Fruit fly (Drosophila melanogaster) whole organism, prepupa: Measurements from ENCODE around the gene Acsf3.
A peak's percentile ranks its signal among the peaks of the same experiment; 100 is the strongest.

Source experiments
- CG11294 ChIP-seq: fragments of 200-800 bp; sonication (Bioruptor generic); IDR thresholded peaks from 2 replicates; pipeline ENCODE4 v1.3.6; 2022; ENCODE audit warnings: missing biosample characterization, missing genetic modification characterization
- CG11762 ChIP-seq: fragments of 200-800 bp; sonication (Bioruptor generic); optimal IDR thresholded peaks from 3 replicates; lab custom pipeline; 2016; ENCODE audit warnings: missing biosample characterization, missing genetic modification characterization; ENCODE audit not compliant: insufficient read depth
- CG11902 ChIP-seq: fragments of 200-800 bp; sonication (Bioruptor generic); optimal IDR thresholded peaks from 3 replicates; lab custom pipeline; 2016; ENCODE audit warnings: missing biosample characterization, missing genetic modification characterization
- CG15336 ChIP-seq: fragments of 200-800 bp; sonication (Bioruptor generic); IDR thresholded peaks from 2 replicates; pipeline ENCODE4 v1.3.6; 2022; ENCODE audit warnings: missing biosample characterization, missing genetic modification characterization
- CG1621 ChIP-seq: fragments of 200-800 bp; sonication (Bioruptor generic); optimal IDR thresholded peaks from 3 replicates; lab custom pipeline; 2018; ENCODE audit warnings: missing biosample characterization, mild to moderate bottlenecking, missing genetic modification characterization
- CG16779 ChIP-seq: fragments of 200-800 bp; sonication (Bioruptor generic); optimal IDR thresholded peaks from 3 replicates; lab custom pipeline; 2017; ENCODE audit warnings: missing biosample characterization, mild to moderate bottlenecking, missing genetic modification characterization
- CG3032 ChIP-seq: fragments of 200-800 bp; optimal IDR thresholded peaks from 2 replicates; lab custom pipeline; 2019; ENCODE audit warnings: missing biosample characterization, mild to moderate bottlenecking, missing genetic modification characterization, moderate library complexity
- CG32006 ChIP-seq: fragments of 200-800 bp; sonication (Bioruptor generic); optimal IDR thresholded peaks from 3 replicates; lab custom pipeline; 2017; ENCODE audit warnings: missing biosample characterization, mild to moderate bottlenecking, missing genetic modification characterization
- CG34406 ChIP-seq: fragments of 200-800 bp; sonication (Bioruptor generic); optimal IDR thresholded peaks from 3 replicates; lab custom pipeline; 2016; ENCODE audit warnings: missing biosample characterization, missing genetic modification characterization
- CG3919 ChIP-seq: fragments of 200-800 bp; sonication (Bioruptor generic); optimal IDR thresholded peaks from 3 replicates; lab custom pipeline; 2016; ENCODE audit warnings: missing biosample characterization, missing genetic modification characterization
- CG4318 ChIP-seq: fragments of 200-800 bp; sonication (Bioruptor generic); optimal IDR thresholded peaks from 3 replicates; lab custom pipeline; 2017; ENCODE audit warnings: missing biosample characterization, mild to moderate bottlenecking, missing genetic modification characterization
- CG6163 ChIP-seq: fragments of 200-800 bp; sonication (Bioruptor generic); IDR thresholded peaks from 3 replicates; pipeline ENCODE4 v1.3.6; 2022; ENCODE audit warnings: missing biosample characterization, missing genetic modification characterization
- CG6276 ChIP-seq: fragments of 200-800 bp; sonication (Bioruptor generic); optimal IDR thresholded peaks from 2 replicates; lab custom pipeline; 2017; ENCODE audit warnings: missing biosample characterization, mild to moderate bottlenecking, missing genetic modification characterization
- CG6792 ChIP-seq: fragments of 200-800 bp; sonication (Bioruptor generic); optimal IDR thresholded peaks from 3 replicates; lab custom pipeline; 2016; ENCODE audit warnings: missing biosample characterization, missing genetic modification characterization
- CG6854 ChIP-seq: fragments of 200-800 bp; sonication (Bioruptor generic); optimal IDR thresholded peaks from 2 replicates; lab custom pipeline; 2017; ENCODE audit warnings: missing biosample characterization, mild to moderate bottlenecking, missing genetic modification characterization
- CG7368 ChIP-seq: fragments of 200-800 bp; sonication (Bioruptor generic); optimal IDR thresholded peaks from 3 replicates; lab custom pipeline; 2016; ENCODE audit warnings: missing biosample characterization, missing genetic modification characterization
- CG8119 ChIP-seq: fragments of 200-800 bp; sonication (Bioruptor generic); IDR thresholded peaks from 3 replicates; pipeline ENCODE4 v1.3.6; 2022; ENCODE audit warnings: missing biosample characterization, missing genetic modification characterization
- CG8319 ChIP-seq: fragments of 200-800 bp; sonication (Bioruptor generic); optimal IDR thresholded peaks from 3 replicates; lab custom pipeline; 2016; ENCODE audit warnings: missing biosample characterization, missing genetic modification characterization
- CG8632 ChIP-seq: fragments of 200-800 bp; sonication (Bioruptor generic); optimal IDR thresholded peaks from 3 replicates; lab custom pipeline; 2016; ENCODE audit warnings: missing biosample characterization, missing genetic modification characterization
- CG9139 ChIP-seq: fragments of 200-800 bp; sonication (Bioruptor generic); optimal IDR thresholded peaks from 3 replicates; lab custom pipeline; 2017; ENCODE audit warnings: missing biosample characterization, mild to moderate bottlenecking, missing genetic modification characterization
- Eip75B ChIP-seq: fragments of 200-800 bp; sonication (Bioruptor generic); optimal IDR thresholded peaks from 3 replicates; lab custom pipeline; 2016; ENCODE audit warnings: missing biosample characterization, missing genetic modification characterization
- Eip93F ChIP-seq: fragments of 200-800 bp; sonication (Bioruptor generic); optimal IDR thresholded peaks from 2 replicates; lab custom pipeline; 2016; ENCODE audit warnings: missing biosample characterization, mild to moderate bottlenecking, missing genetic modification characterization
- Ets21C ChIP-seq: fragments of 200-800 bp; sonication (Bioruptor generic); optimal IDR thresholded peaks from 3 replicates; lab custom pipeline; 2016; ENCODE audit warnings: missing biosample characterization, missing genetic modification characterization
- Ets96B ChIP-seq: fragments of 200-800 bp; optimal IDR thresholded peaks from 2 replicates; lab custom pipeline; 2019; ENCODE audit warnings: missing biosample characterization, mild to moderate bottlenecking, missing genetic modification characterization, moderate library complexity
- Gug ChIP-seq: fragments of 200-800 bp; sonication (Bioruptor generic); IDR thresholded peaks from 2 replicates; pipeline ENCODE4 v1.3.6; 2022; ENCODE audit warnings: missing biosample characterization, missing genetic modification characterization
- Hr38 ChIP-seq: sonication (Bioruptor generic); optimal IDR thresholded peaks from 2 replicates; lab custom pipeline; 2016; ENCODE audit warnings: missing biosample characterization, missing genetic modification characterization
- Hr39 ChIP-seq: fragments of 200-800 bp; sonication (Bioruptor generic); optimal IDR thresholded peaks from 2 replicates; lab custom pipeline; 2016; ENCODE audit warnings: missing biosample characterization, missing genetic modification characterization
- Hr4 ChIP-seq: fragments of 200-800 bp; sonication (Bioruptor generic); optimal IDR thresholded peaks from 3 replicates; lab custom pipeline; 2016; ENCODE audit warnings: missing biosample characterization, missing genetic modification characterization
- Lpt ChIP-seq: fragments of 200-800 bp; sonication (Bioruptor generic); optimal IDR thresholded peaks from 3 replicates; lab custom pipeline; 2016; ENCODE audit warnings: missing biosample characterization, missing genetic modification characterization
- Met ChIP-seq: fragments of 200-800 bp; sonication (Bioruptor generic); optimal IDR thresholded peaks from 3 replicates; lab custom pipeline; 2016; ENCODE audit warnings: missing biosample characterization, missing genetic modification characterization
- OdsH ChIP-seq: fragments of 200-800 bp; sonication (Bioruptor generic); optimal IDR thresholded peaks from 3 replicates; lab custom pipeline; 2016; ENCODE audit warnings: missing biosample characterization, missing genetic modification characterization
- Smox ChIP-seq: fragments of 200-800 bp; sonication (Bioruptor generic); optimal IDR thresholded peaks from 3 replicates; lab custom pipeline; 2016; ENCODE audit warnings: missing biosample characterization, missing genetic modification characterization
- Sox102F ChIP-seq: fragments of 200-800 bp; sonication (Bioruptor generic); optimal IDR thresholded peaks from 2 replicates; lab custom pipeline; 2016; ENCODE audit warnings: missing biosample characterization, mild to moderate bottlenecking, missing genetic modification characterization
- Sox14 ChIP-seq: fragments of 200-800 bp; sonication (Bioruptor generic); optimal IDR thresholded peaks from 3 replicates; lab custom pipeline; 2016; ENCODE audit warnings: missing biosample characterization, missing genetic modification characterization
- Sox15 ChIP-seq: fragments of 200-800 bp; sonication (Bioruptor generic); optimal IDR thresholded peaks from 3 replicates; lab custom pipeline; 2016; ENCODE audit warnings: missing biosample characterization, missing genetic modification characterization
- achi ChIP-seq: fragments of 200-800 bp; sonication (Bioruptor generic); optimal IDR thresholded peaks from 3 replicates; lab custom pipeline; 2016; ENCODE audit warnings: missing biosample characterization, missing genetic modification characterization
- cyc ChIP-seq: fragments of 200-800 bp; sonication (Bioruptor generic); optimal IDR thresholded peaks from 3 replicates; lab custom pipeline; 2016; ENCODE audit warnings: missing biosample characterization, missing genetic modification characterization
- eg ChIP-seq: fragments of 200-800 bp; sonication (Bioruptor generic); IDR thresholded peaks from 3 replicates; pipeline ENCODE4 v1.3.6; 2022; ENCODE audit warnings: missing biosample characterization, missing genetic modification characterization
- esn ChIP-seq: fragments of 200-800 bp; sonication (Bioruptor generic); optimal IDR thresholded peaks from 2 replicates; lab custom pipeline; 2016; ENCODE audit warnings: missing biosample characterization, mild to moderate bottlenecking, missing genetic modification characterization, moderate library complexity
- fd59A ChIP-seq: fragments of 200-800 bp; sonication (Bioruptor generic); optimal IDR thresholded peaks from 2 replicates; lab custom pipeline; 2017; ENCODE audit warnings: missing biosample characterization, mild to moderate bottlenecking, missing genetic modification characterization, missing genetic modification reagents
- fd85E ChIP-seq: fragments of 200-800 bp; sonication (Bioruptor generic); optimal IDR thresholded peaks from 3 replicates; lab custom pipeline; 2016; ENCODE audit warnings: missing biosample characterization, missing genetic modification characterization
- lz ChIP-seq: fragments of 200-800 bp; sonication (Bioruptor generic); optimal IDR thresholded peaks from 3 replicates; lab custom pipeline; 2016; ENCODE audit warnings: missing biosample characterization, missing genetic modification characterization
- net ChIP-seq: fragments of 200-800 bp; sonication (Bioruptor generic); optimal IDR thresholded peaks from 3 replicates; lab custom pipeline; 2016; ENCODE audit warnings: missing biosample characterization, missing genetic modification characterization
- pdm3 ChIP-seq: fragments of 200-800 bp; sonication (Bioruptor generic); optimal IDR thresholded peaks from 3 replicates; lab custom pipeline; 2016; ENCODE audit warnings: missing biosample characterization, missing genetic modification characterization
- spab ChIP-seq: fragments of 200-800 bp; sonication (Bioruptor generic); optimal IDR thresholded peaks from 2 replicates; lab custom pipeline; 2017; ENCODE audit warnings: missing biosample characterization, mild to moderate bottlenecking, missing genetic modification characterization, missing genetic modification reagents
- ss ChIP-seq, 2 experiments: fragments of 200-800 bp; sonication (Bioruptor generic); optimal IDR thresholded peaks; 2 replicates in 1 of 2; 3 replicates in 1 of 2; lab custom pipeline; 2017 to 2018; ENCODE audit warnings: mild to moderate bottlenecking in 2 of 2, missing biosample characterization in 2 of 2, missing genetic modification characterization in 2 of 2, moderate library complexity in 1 of 2
- vri ChIP-seq: fragments of 200-800 bp; sonication (Bioruptor generic); optimal IDR thresholded peaks from 3 replicates; lab custom pipeline; 2016; ENCODE audit warnings: missing biosample characterization, mild to moderate bottlenecking, missing genetic modification characterization

The Acsf3 gene

dm6 chrX:7304798-7305447, 23.9 kb upstream of the Acsf3 start (continued):
- no peak for TF ChIP-seq CG34406 (GFP tag; lab: Kevin White, UChicago)
- TF ChIP-seq Sox15 (GFP tag; lab: Kevin White, UChicago), result no peak
- peak; percentile 45 for TF ChIP-seq CG16779 (tag; lab: Kevin White, UChicago)
- TF ChIP-seq CG11294 (GFP tag; lab: Robert Waterston, UW), result no peak
- TF ChIP-seq Eip93F (GFP tag; lab: Kevin White, UChicago), result no peak
- no peak for TF ChIP-seq CG11902 (GFP tag; lab: Kevin White, UChicago)
- no peak for TF ChIP-seq fd59A (GFP tag; lab: Kevin White, UChicago)
- TF ChIP-seq CG6854, result peak; percentile 50
- no peak for TF ChIP-seq achi (GFP tag; lab: Kevin White, UChicago)
- TF ChIP-seq Ets21C, result no peak
- peak; percentile 73 for TF ChIP-seq CG9139 (GFP tag; lab: Kevin White, UChicago)
- no peak for TF ChIP-seq CG8119 (GFP tag; lab: Robert Waterston, UW)
- no peak for TF ChIP-seq Hr38
- no peak for TF ChIP-seq fd85E (GFP tag; lab: Kevin White, UChicago)
- TF ChIP-seq Met (GFP tag; lab: Kevin White, UChicago), result peak; percentile 22
- no peak for TF ChIP-seq Sox102F
- TF ChIP-seq OdsH (GFP tag; lab: Kevin White, UChicago), result no peak
- TF ChIP-seq spab (GFP tag; lab: Kevin White, UChicago), result peak; percentile 44
- no peak for TF ChIP-seq CG7368 (GFP tag; lab: Kevin White, UChicago)
- TF ChIP-seq CG6276 (GFP tag; lab: Kevin White, UChicago), result no peak
- TF ChIP-seq CG1621 (tag; lab: Kevin White, UChicago), result peak; percentile 36
- TF ChIP-seq Sox14 (GFP tag; lab: Kevin White, UChicago), result no peak

- TF ChIP-seq CG3032 (tag; lab: Kevin White, UChicago) (peak; percentile 92), ss (GFP tag; optimal IDR thresholded peaks at IDR 0.05; lab: Kevin White, UChicago) (peak; percentile 89 to 95), CG32006 (peak; percentile 93), Hr38 (no peak), CG8632 (GFP tag; lab: Kevin White, UChicago) (peak; percentile 80), Met (GFP tag; lab: Kevin White, UChicago) (peak; percentile 81), Eip75B (GFP tag; lab: Kevin White, UChicago) (peak; percentile 71), CG34406 (GFP tag; lab: Kevin White, UChicago) (peak; percentile 87), Sox15 (GFP tag; lab: Kevin White, UChicago) (peak; percentile 94), Hr39 (GFP tag; lab: Kevin White, UChicago) (peak; percentile 89), CG8319 (GFP tag; lab: Kevin White, UChicago) (peak; percentile 78), Hr4 (GFP tag; lab: Kevin White, UChicago) (peak; percentile 51), esn (GFP tag; lab: Kevin White, UChicago) (peak; percentile 71), CG6163 (GFP tag; lab: Robert Waterston, UW) (peak; percentile 87), cyc (GFP tag; lab: Kevin White, UChicago) (peak; percentile 80), Lpt (GFP tag; lab: Kevin White, UChicago) (peak; percentile 75), CG6276 (GFP tag; lab: Kevin White, UChicago) (peak; percentile 79), CG6792 (GFP tag; lab: Kevin White, UChicago) (peak; percentile 90), Gug (GFP tag; lab: Robert Waterston, UW) (peak; percentile 65; the same call in 1 of the 2 replicates), CG7368 (GFP tag; lab: Kevin White, UChicago) (peak; percentile 85), achi (GFP tag; lab: Kevin White, UChicago) (peak; percentile 88), Ets96B (peak; percentile 90), lz (peak; percentile 84), CG3919 (GFP tag; lab: Kevin White, UChicago) (peak; percentile 88), vri (GFP tag; lab: Kevin White, UChicago) (peak; percentile 30), net (GFP tag; lab: Kevin White, UChicago) (peak; percentile 89), CG4318 (GFP tag; lab: Kevin White, UChicago) (peak; percentile 79), fd59A (GFP tag; lab: Kevin White, UChicago) (peak; percentile 95), eg (peak; percentile 74), spab (GFP tag; lab: Kevin White, UChicago) (peak; percentile 93), CG15336 (GFP tag; lab: Robert Waterston, UW) (peak; percentile 77), CG11762 (GFP tag; lab: Kevin White, UChicago) (peak; percentile 60), OdsH (GFP tag; lab: Kevin White, UChicago) (peak; percentile 86), pdm3 (peak; percentile 81), CG8119 (GFP tag; lab: Robert Waterston, UW) (peak; percentile 86; the same call in 2 of the 3 replicates), CG11902 (GFP tag; lab: Kevin White, UChicago) (peak; percentile 93), Smox (GFP tag; lab: Kevin White, UChicago) (peak; percentile 75)
Observed at dm6 chrX:7305753-7306338, 23.0 kb upstream of the Acsf3 start.
